Fruit fly (Drosophila melanogaster) whole organism, wandering third instar larva: ENCODE results near the gene Pex12.
A peak's percentile ranks its signal among the peaks of the same experiment; 100 is the strongest.

Experiments used
- Dfd ChIP-seq: fragments of >200 bp; optimal IDR thresholded peaks from 2 replicates; lab custom pipeline; 2017; ENCODE audit warnings: missing biosample characterization, missing genetic modification characterization
- GATAd ChIP-seq: sonication (Bioruptor generic); optimal IDR thresholded peaks from 2 replicates; lab custom pipeline; 2016; ENCODE audit warnings: missing biosample characterization, missing genetic modification characterization
- Hnf4 ChIP-seq: fragments of 200-800 bp; sonication (Bioruptor generic); optimal IDR thresholded peaks from 2 replicates; lab custom pipeline; 2016; ENCODE audit warnings: missing biosample characterization, mild to moderate bottlenecking, missing genetic modification characterization
- Hr78 ChIP-seq: fragments of >200 bp; optimal IDR thresholded peaks from 2 replicates; lab custom pipeline; 2017; ENCODE audit warnings: missing biosample characterization, missing genetic modification characterization
- Hr83 ChIP-seq: fragments of 200-300 bp; sonication (Bioruptor generic); optimal IDR thresholded peaks from 2 replicates; lab custom pipeline; 2016; ENCODE audit warnings: missing biosample characterization, mild to moderate bottlenecking, missing genetic modification characterization, moderate library complexity; ENCODE audit not compliant: poor library complexity, severe bottlenecking
- Jra ChIP-seq: sonication (Bioruptor generic); optimal IDR thresholded peaks from 2 replicates; lab custom pipeline; 2016; ENCODE audit warnings: missing biosample characterization, missing genetic modification characterization
- Mio ChIP-seq: sonication (Bioruptor generic); optimal IDR thresholded peaks from 2 replicates; lab custom pipeline; 2016; ENCODE audit warnings: missing biosample characterization, missing genetic modification characterization
- Myc ChIP-seq: fragments of >200 bp; optimal IDR thresholded peaks from 2 replicates; lab custom pipeline; 2017
- N ChIP-seq: fragments of >200 bp; optimal IDR thresholded peaks from 2 replicates; lab custom pipeline; 2018; ENCODE audit warnings: missing biosample characterization, missing external identifiers, missing genetic modification characterization
- OdsH ChIP-seq: fragments of 200-800 bp; sonication (Bioruptor generic); optimal IDR thresholded peaks from 2 replicates; lab custom pipeline; 2016; ENCODE audit warnings: missing biosample characterization, mild to moderate bottlenecking, missing genetic modification characterization
- Rel ChIP-seq, 2 experiments: fragments of 200-800 bp; sonication (Bioruptor generic) in 1 of 2; optimal IDR thresholded peaks; 2 replicates in 1 of 2; 3 replicates in 1 of 2; lab custom pipeline; 2016 to 2019; ENCODE audit warnings: mild to moderate bottlenecking in 2 of 2, missing biosample characterization in 2 of 2, missing genetic modification characterization in 2 of 2, moderate library complexity in 1 of 2
- Sp1 ChIP-seq: fragments of 200-800 bp; sonication (Bioruptor generic); optimal IDR thresholded peaks from 3 replicates; lab custom pipeline; 2019; ENCODE audit warnings: missing biosample characterization, mild to moderate bottlenecking, missing genetic modification characterization, moderate library complexity
- Vsx2 ChIP-seq: fragments of 200-300, 225-300 bp; sonication (Bioruptor generic); optimal IDR thresholded peaks from 2 replicates; lab custom pipeline; 2018; ENCODE audit warnings: missing biosample characterization, missing genetic modification characterization; ENCODE audit not compliant: partially characterized antibody
- brk ChIP-seq: fragments of 200-800 bp; sonication (Bioruptor generic); optimal IDR thresholded peaks from 2 replicates; lab custom pipeline; 2016; ENCODE audit warnings: missing biosample characterization, mild to moderate bottlenecking, missing genetic modification characterization
- dl ChIP-seq, 2 experiments: fragments of 175-275, 200-275 bp in 1 of 2; fragments of 200-275 bp in 1 of 2; sonication (Bioruptor generic); optimal IDR thresholded peaks; lab custom pipeline; 2018; ENCODE audit warnings: mild to moderate bottlenecking in 2 of 2, missing biosample characterization in 2 of 2, missing genetic modification characterization in 2 of 2, moderate library complexity in 2 of 2; ENCODE audit not compliant: partially characterized antibody in 2 of 2, insufficient read depth in 1 of 2
- dmrt93B ChIP-seq: fragments of 200-800 bp; sonication (Bioruptor generic); optimal IDR thresholded peaks from 2 replicates; lab custom pipeline; 2018; ENCODE audit warnings: missing biosample characterization, mild to moderate bottlenecking, missing genetic modification characterization
- dsf ChIP-seq: sonication (Bioruptor generic); optimal IDR thresholded peaks from 2 replicates; lab custom pipeline; 2016; ENCODE audit warnings: missing biosample characterization, missing genetic modification characterization, borderline replicate concordance
- ey ChIP-seq: fragments of 200-800 bp; sonication (Bioruptor generic); optimal IDR thresholded peaks from 2 replicates; lab custom pipeline; 2016; ENCODE audit warnings: missing biosample characterization, missing genetic modification characterization
- foxo ChIP-seq, 2 experiments: fragments of 200-800 bp; sonication (Bioruptor generic); optimal IDR thresholded peaks; 2 replicates in 1 of 2; 3 replicates in 1 of 2; lab custom pipeline; 2016 to 2017; ENCODE audit warnings: missing biosample characterization in 2 of 2, missing genetic modification characterization in 2 of 2
- fru ChIP-seq: fragments of 200-800 bp; sonication (Bioruptor generic); optimal IDR thresholded peaks from 3 replicates; lab custom pipeline; 2016; ENCODE audit warnings: missing biosample characterization, mild to moderate bottlenecking, missing genetic modification characterization
- h ChIP-seq: fragments of 200-800 bp; sonication (Bioruptor generic); optimal IDR thresholded peaks from 3 replicates; lab custom pipeline; 2016; ENCODE audit warnings: missing biosample characterization, mild to moderate bottlenecking, missing genetic modification characterization
- jim ChIP-seq: fragments of 175-275, 200-325 bp; sonication (Bioruptor generic); optimal IDR thresholded peaks from 2 replicates; lab custom pipeline; 2016; ENCODE audit warnings: missing biosample characterization, mild to moderate bottlenecking, missing genetic modification characterization
- pan ChIP-seq: fragments of >200 bp; optimal IDR thresholded peaks from 2 replicates; lab custom pipeline; 2017
- psq ChIP-seq: fragments of 200-800 bp; sonication (Bioruptor generic); optimal IDR thresholded peaks from 3 replicates; lab custom pipeline; 2017; ENCODE audit warnings: missing biosample characterization, mild to moderate bottlenecking, missing genetic modification characterization, moderate library complexity
- rgr ChIP-seq: fragments of 200-800 bp; sonication (Bioruptor generic); optimal IDR thresholded peaks from 3 replicates; lab custom pipeline; 2016; ENCODE audit warnings: missing biosample characterization, mild to moderate bottlenecking, missing genetic modification characterization
- sage ChIP-seq: fragments of 200-800 bp; sonication (Bioruptor generic); optimal IDR thresholded peaks from 2 replicates; lab custom pipeline; 2016; ENCODE audit warnings: missing biosample characterization, mild to moderate bottlenecking, missing genetic modification characterization
- tai ChIP-seq: sonication (Bioruptor generic); optimal IDR thresholded peaks from 2 replicates; lab custom pipeline; 2016; ENCODE audit warnings: missing biosample characterization, missing genetic modification characterization
- usp ChIP-seq: fragments of >200 bp; optimal IDR thresholded peaks from 2 replicates; lab custom pipeline; 2017; ENCODE audit warnings: missing biosample characterization, missing genetic modification characterization

Pex12 gene

DNA sequence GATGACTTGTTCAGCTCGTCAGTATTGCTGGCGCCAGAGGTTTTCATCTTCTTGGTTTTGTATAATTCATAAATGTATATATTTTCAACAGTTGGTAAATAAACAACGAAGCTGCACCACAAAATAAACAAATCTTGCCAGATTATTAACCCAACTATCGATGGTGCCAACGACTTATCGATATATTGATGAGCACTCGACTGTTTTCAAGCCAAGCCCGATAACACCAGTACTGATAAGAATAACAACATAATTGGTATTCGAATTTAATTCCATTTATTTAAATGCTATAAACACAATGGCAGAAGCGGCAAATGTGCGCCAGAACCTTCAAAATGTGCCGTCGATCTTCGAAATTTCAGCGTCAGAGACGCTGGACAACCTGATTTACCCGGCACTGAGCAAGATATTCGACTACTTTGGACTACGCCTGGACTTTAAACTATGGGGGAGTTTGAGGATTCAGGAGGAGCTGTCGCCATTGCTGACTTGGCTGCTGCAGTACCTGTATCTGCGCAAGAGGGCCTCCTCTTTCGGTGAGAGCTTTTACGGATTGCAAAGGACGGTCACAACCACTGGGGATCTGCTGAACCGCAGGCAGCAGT, at the start of gene Pex12, which contains the start of gene Saf6:
Gene Pex12, plus strand, starts transcription at position 209 of the 605 bp plus-strand sequence.
Gene Saf6, minus strand, starts transcription at position 166 of the 605 bp plus-strand sequence.
- TF ChIP-seq Sp1 (no peak), usp (GFP tag; lab: Kevin White, UChicago) (no peak), Vsx2 (GFP tag; lab: Kevin White, UChicago) (no peak), brk (GFP tag; lab: Kevin White, UChicago) (no peak), Mio (GFP tag; lab: Kevin White, UChicago) (no peak), ey (GFP tag; lab: Kevin White, UChicago) (no peak), jim (GFP tag; lab: Kevin White, UChicago) (no peak), Myc (lab: Kevin White, UChicago) (peak; percentile 73), dmrt93B (GFP tag; lab: Kevin White, UChicago) (no peak)

DNA sequence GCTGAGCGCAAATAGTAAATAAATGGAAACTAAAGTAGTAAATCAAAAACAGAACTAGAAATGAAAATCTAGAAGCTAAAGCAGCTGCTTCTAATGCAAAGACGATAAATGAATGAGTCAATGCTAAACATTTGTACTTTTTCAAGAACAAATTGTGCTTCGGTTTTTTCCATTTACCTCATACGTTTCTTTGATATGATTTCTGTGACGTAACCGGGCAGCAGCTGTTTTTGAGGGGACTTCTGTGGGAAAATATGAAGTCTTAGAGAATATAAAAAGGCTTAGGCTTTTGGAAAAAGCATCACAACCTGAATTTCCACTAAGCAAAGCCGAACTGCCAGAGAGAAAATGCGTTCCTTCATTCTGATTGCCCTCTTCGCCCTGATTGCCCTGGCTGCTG, 42.5 kb upstream of the Pex12 start, which contains the start of gene CG12506:
Gene CG12506, plus strand, starts transcription at position 301 of the 400 bp plus-strand sequence.
- TF ChIP-seq foxo (GFP tag; optimal IDR thresholded peaks at IDR 0.05; lab: Kevin White, UChicago) (no peak), N (GFP tag; lab: Kevin White, UChicago) (no peak), Hr78 (GFP tag; lab: Kevin White, UChicago) (no peak), Dfd (GFP tag; lab: Kevin White, UChicago) (no peak), Hr83 (no peak), rgr (GFP tag; lab: Kevin White, UChicago) (no peak), dl (GFP tag; optimal IDR thresholded peaks at IDR 0.05; lab: Kevin White, UChicago; ENCODE audit: insufficient read depth in 1 of 2, partially characterized antibody in 2 of 2) (no peak), tai (no peak), fru (GFP tag; lab: Kevin White, UChicago) (no peak), OdsH (GFP tag; lab: Kevin White, UChicago) (no peak), brk (GFP tag; lab: Kevin White, UChicago) (no peak), sage (GFP tag; lab: Kevin White, UChicago) (no peak), usp (GFP tag; lab: Kevin White, UChicago) (no peak)

DNA sequence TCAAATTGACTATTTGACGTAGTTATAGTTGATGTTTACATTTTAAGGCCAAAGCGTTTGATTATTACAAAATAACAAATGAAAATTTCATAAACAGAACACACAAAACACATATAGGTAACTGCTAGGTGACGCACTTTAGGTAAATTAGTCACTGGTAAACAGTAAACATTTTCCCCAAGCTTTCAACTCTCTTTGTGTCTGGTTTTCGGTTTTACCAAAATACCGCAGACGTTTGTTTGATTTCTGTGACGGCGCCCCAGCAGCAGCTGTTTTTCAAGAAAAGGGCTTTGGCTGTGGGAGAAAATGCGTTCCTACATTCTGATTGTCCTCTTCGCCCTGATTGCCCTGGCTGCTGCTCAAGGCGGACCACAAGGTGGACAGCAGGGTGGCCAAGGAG, 39.6 kb upstream of the Pex12 start, which contains the start of gene CG13946:
Gene CG13946, plus strand, starts transcription at position 301 of the 400 bp plus-strand sequence.
- TF ChIP-seq fru (GFP tag; lab: Kevin White, UChicago) (no peak), tai (no peak), OdsH (GFP tag; lab: Kevin White, UChicago) (no peak), h (GFP tag; lab: Kevin White, UChicago) (no peak), dsf (GFP tag; lab: Kevin White, UChicago) (no peak), N (GFP tag; lab: Kevin White, UChicago) (no peak), Hnf4 (GFP tag; lab: Kevin White, UChicago) (no peak), pan (lab: Kevin White, UChicago) (no peak), psq (GFP tag; lab: Kevin White, UChicago) (no peak), sage (GFP tag; lab: Kevin White, UChicago) (no peak), GATAd (GFP tag; lab: Kevin White, UChicago) (no peak), jim (GFP tag; lab: Kevin White, UChicago) (no peak), usp (GFP tag; lab: Kevin White, UChicago) (no peak), Vsx2 (GFP tag; lab: Kevin White, UChicago) (no peak), Rel (GFP tag; optimal IDR thresholded peaks at IDR 0.05; lab: Kevin White, UChicago) (no peak), Rel (tag; optimal IDR thresholded peaks at IDR 0.05; lab: Kevin White, UChicago) (no peak)

DNA sequence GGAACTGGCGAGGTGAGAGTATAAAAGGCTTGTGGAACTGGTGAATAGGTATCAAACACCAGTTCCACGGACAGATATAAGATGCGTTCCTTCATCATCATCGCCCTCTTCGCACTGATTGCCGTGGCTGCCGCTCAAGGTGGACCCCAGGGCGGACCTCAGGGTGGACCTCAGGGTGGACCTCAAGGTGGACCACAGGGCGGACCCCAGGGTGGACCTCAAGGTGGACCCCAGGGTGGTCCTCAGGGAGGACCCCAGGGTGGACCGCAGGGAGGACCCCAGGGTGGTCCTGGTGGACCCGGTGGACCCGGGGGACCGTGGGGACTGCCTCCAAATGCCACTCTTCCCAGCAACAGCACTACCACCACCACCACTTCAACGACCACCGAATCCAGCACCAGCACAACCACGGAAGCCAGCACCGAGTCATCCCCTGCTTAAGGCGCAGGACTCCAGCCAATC, 36.6 kb upstream of the Pex12 start, which contains the start of gene CG13947:
Gene CG13947, plus strand, starts transcription at position 51 of the 462 bp plus-strand sequence.
- TF ChIP-seq Dfd (GFP tag; lab: Kevin White, UChicago), result peak; percentile 99
- TF ChIP-seq Rel (GFP tag; optimal IDR thresholded peaks at IDR 0.05; lab: Kevin White, UChicago), result no peak
- TF ChIP-seq Rel (tag; optimal IDR thresholded peaks at IDR 0.05; lab: Kevin White, UChicago), result no peak

DNA sequence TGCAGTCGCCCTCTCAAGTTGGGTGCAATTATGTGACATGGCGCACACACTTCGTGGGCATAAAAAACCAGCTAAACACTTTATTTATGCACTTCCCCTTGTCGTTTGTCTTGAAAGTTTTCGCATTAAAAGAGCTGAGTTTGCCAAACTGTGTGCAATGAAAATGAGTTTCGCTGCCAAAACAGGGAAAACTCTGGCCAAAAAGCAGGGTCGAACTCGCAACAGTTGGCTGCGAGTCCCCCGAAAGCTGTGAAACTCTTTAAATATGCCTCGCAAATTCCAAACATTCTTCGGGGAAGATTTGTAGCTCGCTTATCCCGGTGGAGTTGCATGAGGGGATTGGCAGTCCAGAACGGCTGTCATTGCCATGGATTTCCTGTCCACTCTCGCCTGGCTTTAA, 35.6 kb upstream of the Pex12 start, which contains the start of gene Gr21a:
Gene Gr21a, plus strand, starts transcription at position 301 of the 400 bp plus-strand sequence.
- TF ChIP-seq Jra (no peak), brk (GFP tag; lab: Kevin White, UChicago) (no peak)
